Worm (Caenorhabditis elegans) whole organism, L1 larva: Measurements from ENCODE around the gene eef-1A.1.

ENCODE experiments used
- C04F5.9 ChIP-seq: sonication (generic microtip); optimal IDR thresholded peaks from 2 replicates; lab custom pipeline; 2016; ENCODE audit warnings: missing genetic modification characterization, missing compliant biosample characterization
- C34B4.2 ChIP-seq: sonication (generic microtip); optimal IDR thresholded peaks from 2 replicates; lab custom pipeline; 2017; ENCODE audit warnings: mild to moderate bottlenecking, missing genetic modification characterization, missing compliant biosample characterization
- F16B12.6 ChIP-seq: fragments of 150-350 bp; optimal IDR thresholded peaks from 2 replicates; lab custom pipeline; 2014; ENCODE audit warnings: missing biosample characterization, missing genetic modification characterization
- ama-1 ChIP-seq: fragments of 150-350 bp; optimal IDR thresholded peaks from 2 replicates; lab custom pipeline; 2014
- blmp-1 ChIP-seq: fragments of 150-350 bp; optimal IDR thresholded peaks from 2 replicates; lab custom pipeline; 2014; ENCODE audit warnings: missing biosample characterization, missing genetic modification characterization
- ceh-63 ChIP-seq: fragments of 200-800 bp; sonication (Bioruptor generic); optimal IDR thresholded peaks from 2 replicates; lab custom pipeline; 2018; ENCODE audit warnings: mild to moderate bottlenecking, missing genetic modification characterization, missing compliant biosample characterization
- ceh-8 ChIP-seq: fragments of 200-800 bp; sonication (Bioruptor generic); optimal IDR thresholded peaks from 2 replicates; lab custom pipeline; 2018; ENCODE audit warnings: mild to moderate bottlenecking, missing genetic modification characterization, moderate library complexity, missing compliant biosample characterization
- ceh-82 ChIP-seq, 3 experiments: fragments of 150-350 bp in 1 of 3; sonication (generic microtip) in 2 of 3; optimal IDR thresholded peaks; 2 replicates each; lab custom pipeline; 2014 to 2017; ENCODE audit warnings: missing biosample characterization in 3 of 3, missing genetic modification characterization in 3 of 3
- ceh-90 ChIP-seq: sonication (generic microtip); optimal IDR thresholded peaks from 2 replicates; lab custom pipeline; 2016; ENCODE audit warnings: missing genetic modification characterization, missing compliant biosample characterization
- ces-1 ChIP-seq: fragments of 150-350 bp; optimal IDR thresholded peaks from 2 replicates; lab custom pipeline; 2014; ENCODE audit warnings: missing biosample characterization, missing genetic modification reagents, missing genetic modification characterization
- dpl-1 ChIP-seq, 3 experiments: fragments of 150-350 bp in 2 of 3; sonication (generic microtip) in 1 of 3; optimal IDR thresholded peaks; 2 replicates each; lab custom pipeline; 2014 to 2017; ENCODE audit warnings: missing biosample characterization in 3 of 3, missing genetic modification characterization in 3 of 3, missing genetic modification reagents in 3 of 3
- dsc-1 ChIP-seq: sonication (generic microtip); optimal IDR thresholded peaks from 2 replicates; lab custom pipeline; 2016; ENCODE audit warnings: mild to moderate bottlenecking, missing genetic modification characterization, missing compliant biosample characterization
- efl-3 ChIP-seq: fragments of 200-800 bp; sonication (Bioruptor generic); optimal IDR thresholded peaks from 2 replicates; lab custom pipeline; 2018; ENCODE audit warnings: mild to moderate bottlenecking, missing genetic modification characterization, missing compliant biosample characterization
- egl-13 ChIP-seq: sonication (generic microtip); optimal IDR thresholded peaks from 2 replicates; lab custom pipeline; 2016; ENCODE audit warnings: missing genotype, missing genetic modification reagents, missing genetic modification characterization, missing compliant biosample characterization
- elt-2 ChIP-seq: sonication (generic microtip); optimal IDR thresholded peaks from 2 replicates; lab custom pipeline; 2016; ENCODE audit warnings: missing genetic modification characterization, mild to moderate bottlenecking, inconsistent platforms, missing compliant biosample characterization, missing genetic modification reagents
- elt-3 ChIP-seq, 6 experiments: fragments of 150-350 bp in 1 of 6; sonication (generic microtip); optimal IDR thresholded peaks; 2 replicates each; lab custom pipeline; 2017 to 2018; ENCODE audit warnings: missing biosample characterization in 6 of 6, missing genetic modification characterization in 6 of 6, inconsistent platforms in 1 of 6
- ets-5 ChIP-seq: fragments of 200-800 bp; sonication (Bioruptor generic); IDR thresholded peaks from 2 replicates; pipeline ENCODE4 v1.3.6; 2022; ENCODE audit warnings: missing genetic modification characterization, missing compliant biosample characterization
- fkh-8 ChIP-seq: sonication (generic microtip); optimal IDR thresholded peaks from 2 replicates; lab custom pipeline; 2016; ENCODE audit warnings: mild to moderate bottlenecking, missing genetic modification characterization, missing compliant biosample characterization
- hpl-2 ChIP-seq: fragments of 150-350 bp; optimal IDR thresholded peaks from 2 replicates; lab custom pipeline; 2014; ENCODE audit warnings: missing biosample characterization, missing genetic modification reagents, missing genetic modification characterization
- irx-1 ChIP-seq: sonication (generic microtip); optimal IDR thresholded peaks from 2 replicates; lab custom pipeline; 2016; ENCODE audit warnings: missing genetic modification characterization, missing compliant biosample characterization
- isw-1 ChIP-seq: fragments of 200-800 bp; sonication (Bioruptor generic); IDR thresholded peaks from 2 replicates; pipeline ENCODE4 v1.3.6; 2022; ENCODE audit warnings: missing genetic modification characterization, missing compliant biosample characterization
- jun-1 ChIP-seq: fragments of 150-350 bp; optimal IDR thresholded peaks from 2 replicates; lab custom pipeline; 2014; ENCODE audit warnings: missing biosample characterization, missing genetic modification reagents, missing genetic modification characterization
- lin-13 ChIP-seq: fragments of 150-350 bp; optimal IDR thresholded peaks from 2 replicates; lab custom pipeline; 2014; ENCODE audit warnings: missing biosample characterization, missing genetic modification reagents, missing genetic modification characterization
- lin-14 ChIP-seq: fragments of 200-800 bp; sonication (Bioruptor generic); optimal IDR thresholded peaks from 2 replicates; lab custom pipeline; 2018; ENCODE audit warnings: mild to moderate bottlenecking, missing genetic modification characterization, moderate library complexity, missing compliant biosample characterization
- lin-35 ChIP-seq, 2 experiments: fragments of 150-350 bp; optimal IDR thresholded peaks; 2 replicates each; lab custom pipeline; 2014; ENCODE audit warnings: missing biosample characterization in 2 of 2, missing genetic modification characterization in 2 of 2, missing genetic modification reagents in 2 of 2
- lin-39 ChIP-seq: fragments of 150-350 bp; optimal IDR thresholded peaks from 2 replicates; lab custom pipeline; 2014; ENCODE audit warnings: missing biosample characterization, missing genetic modification reagents, missing genetic modification characterization
- lir-3 ChIP-seq: sonication (generic microtip); optimal IDR thresholded peaks from 2 replicates; lab custom pipeline; 2016; ENCODE audit warnings: mild to moderate bottlenecking, missing genetic modification characterization, moderate library complexity, missing compliant biosample characterization; ENCODE audit not compliant: poor library complexity
- lsy-2 ChIP-seq, 2 experiments: fragments of 150-350 bp; optimal IDR thresholded peaks; 2 replicates each; lab custom pipeline; 2014; ENCODE audit warnings: missing biosample characterization in 2 of 2, missing genetic modification characterization in 2 of 2
- mdl-1 ChIP-seq, 2 experiments: fragments of 150-350 bp; optimal IDR thresholded peaks; 2 replicates each; lab custom pipeline; 2014 to 2017; ENCODE audit warnings: missing biosample characterization in 2 of 2, missing genetic modification characterization in 2 of 2, inconsistent platforms in 1 of 2
- mef-2 ChIP-seq: fragments of 150-350 bp; optimal IDR thresholded peaks from 2 replicates; lab custom pipeline; 2014; ENCODE audit warnings: missing biosample characterization, missing genetic modification characterization
- mep-1 ChIP-seq: fragments of 150-350 bp; optimal IDR thresholded peaks from 2 replicates; lab custom pipeline; 2014; ENCODE audit warnings: missing biosample characterization, missing genetic modification characterization
- nhr-12 ChIP-seq: sonication (generic microtip); optimal IDR thresholded peaks from 2 replicates; lab custom pipeline; 2017; ENCODE audit warnings: missing biosample characterization, missing genetic modification characterization
- nhr-20 ChIP-seq: sonication (generic microtip); optimal IDR thresholded peaks from 2 replicates; lab custom pipeline; 2016; ENCODE audit warnings: mild to moderate bottlenecking, missing genetic modification characterization, missing compliant biosample characterization
- nhr-237 ChIP-seq: fragments of 150-350 bp; optimal IDR thresholded peaks from 2 replicates; lab custom pipeline; 2014; ENCODE audit warnings: missing biosample characterization, missing genetic modification characterization
- nhr-28 ChIP-seq: fragments of 150-350 bp; optimal IDR thresholded peaks from 2 replicates; lab custom pipeline; 2014; ENCODE audit warnings: missing biosample characterization, missing genetic modification characterization
- nhr-76 ChIP-seq: sonication (generic microtip); optimal IDR thresholded peaks from 2 replicates; lab custom pipeline; 2017; ENCODE audit warnings: missing biosample characterization, missing genetic modification characterization
- nhr-85 ChIP-seq: sonication (generic microtip); peaks from one replicate; lab custom pipeline; 2016; ENCODE audit warnings: missing genetic modification characterization, inconsistent platforms, missing compliant biosample characterization
- nhr-90 ChIP-seq: sonication (generic microtip); optimal IDR thresholded peaks from 2 replicates; lab custom pipeline; 2016; ENCODE audit warnings: mild to moderate bottlenecking, missing genetic modification characterization, missing compliant biosample characterization; ENCODE audit not compliant: poor library complexity
- pag-3 ChIP-seq: sonication (generic microtip); optimal IDR thresholded peaks from 2 replicates; lab custom pipeline; 2017; ENCODE audit warnings: missing genetic modification characterization, mild to moderate bottlenecking, missing compliant biosample characterization, antibody characterized with exemption, borderline replicate concordance; ENCODE audit not compliant: insufficient read depth
- pax-3 ChIP-seq: fragments of 200-800 bp; sonication (Bioruptor generic); optimal IDR thresholded peaks from 2 replicates; lab custom pipeline; 2018; ENCODE audit warnings: mild to moderate bottlenecking, missing genetic modification characterization, moderate library complexity, missing compliant biosample characterization
- pqm-1 ChIP-seq: sonication (generic microtip); optimal IDR thresholded peaks from 3 replicates; lab custom pipeline; 2017; ENCODE audit warnings: missing biosample characterization, missing genetic modification characterization
- rnt-1 ChIP-seq: sonication (generic microtip); optimal IDR thresholded peaks from 2 replicates; lab custom pipeline; 2016; ENCODE audit warnings: mild to moderate bottlenecking, missing genetic modification characterization, moderate library complexity, missing compliant biosample characterization
- snu-23 ChIP-seq: sonication (generic microtip); optimal IDR thresholded peaks from 2 replicates; lab custom pipeline; 2016; ENCODE audit warnings: missing genetic modification characterization, missing compliant biosample characterization
- sox-4 ChIP-seq: sonication (generic microtip); optimal IDR thresholded peaks from 2 replicates; lab custom pipeline; 2016; ENCODE audit warnings: missing genetic modification characterization, missing compliant biosample characterization
- sup-37 ChIP-seq: fragments of 200-800 bp; sonication (Bioruptor generic); optimal IDR thresholded peaks from 2 replicates; lab custom pipeline; 2018; ENCODE audit warnings: mild to moderate bottlenecking, missing genetic modification characterization, missing compliant biosample characterization
- swsn-7 ChIP-seq: sonication (generic microtip); optimal IDR thresholded peaks from 2 replicates; lab custom pipeline; 2016; ENCODE audit warnings: missing genetic modification characterization, missing compliant biosample characterization
- unc-130 ChIP-seq: fragments of 150-350 bp; optimal IDR thresholded peaks from 2 replicates; lab custom pipeline; 2017; ENCODE audit warnings: missing biosample characterization, missing genetic modification characterization, inconsistent platforms
- unc-30 ChIP-seq: sonication (generic microtip); optimal IDR thresholded peaks from 2 replicates; lab custom pipeline; 2017; ENCODE audit warnings: missing biosample characterization, missing genetic modification characterization
- unc-98 ChIP-seq: fragments of 200-800 bp; sonication (Bioruptor generic); IDR thresholded peaks from 2 replicates; pipeline ENCODE4 v1.3.6; 2022; ENCODE audit warnings: missing genetic modification characterization, missing compliant biosample characterization
- xbp-1 ChIP-seq: sonication (generic microtip); optimal IDR thresholded peaks from 2 replicates; lab custom pipeline; 2016; ENCODE audit warnings: missing genetic modification characterization, missing compliant biosample characterization
- ztf-4 ChIP-seq: fragments of 150-350 bp; optimal IDR thresholded peaks from 2 replicates; lab custom pipeline; 2014; ENCODE audit warnings: missing biosample characterization, missing genetic modification characterization

eef-1A.1 gene

DNA sequence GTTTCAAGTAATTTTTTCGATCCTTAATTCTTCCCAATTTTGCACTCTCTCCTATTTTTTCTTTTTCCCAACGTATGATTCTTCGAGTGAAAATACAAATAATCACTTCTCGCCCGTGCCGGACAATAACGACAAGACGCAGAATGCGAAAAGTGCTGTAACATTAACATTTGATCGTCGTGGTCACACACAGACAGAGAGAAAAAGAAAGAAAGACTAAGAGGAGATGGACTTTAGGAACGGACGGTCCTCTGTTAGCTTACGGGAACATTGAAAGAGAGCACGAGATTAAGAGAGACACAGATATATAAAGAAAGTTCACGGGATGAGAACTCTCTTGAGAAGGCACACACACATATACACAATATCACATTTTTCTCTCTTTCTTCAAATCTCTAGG lies 23.6 kb downstream of the eef-1A.1 start:
- TF ChIP-seq lin-35 (GFP tag; optimal IDR thresholded peaks at IDR 0.05; lab: Kevin White, UChicago) (peak in 1 of 2 experiments; percentile 15), lin-14 (GFP tag; lab: Kevin White, UChicago) (peak; percentile 44), mep-1 (tag; lab: Kevin White, UChicago) (peak; percentile 21), pag-3 (tag; lab: Kevin White, UChicago) (no peak), blmp-1 (tag; lab: Kevin White, UChicago) (peak; percentile 52), ama-1 (no peak), ets-5 (no peak), lsy-2 (tag; optimal IDR thresholded peaks at IDR 0.05; lab: Kevin White, UChicago) (peak in 1 of 2 experiments; percentile 3), ztf-4 (no peak)

DNA sequence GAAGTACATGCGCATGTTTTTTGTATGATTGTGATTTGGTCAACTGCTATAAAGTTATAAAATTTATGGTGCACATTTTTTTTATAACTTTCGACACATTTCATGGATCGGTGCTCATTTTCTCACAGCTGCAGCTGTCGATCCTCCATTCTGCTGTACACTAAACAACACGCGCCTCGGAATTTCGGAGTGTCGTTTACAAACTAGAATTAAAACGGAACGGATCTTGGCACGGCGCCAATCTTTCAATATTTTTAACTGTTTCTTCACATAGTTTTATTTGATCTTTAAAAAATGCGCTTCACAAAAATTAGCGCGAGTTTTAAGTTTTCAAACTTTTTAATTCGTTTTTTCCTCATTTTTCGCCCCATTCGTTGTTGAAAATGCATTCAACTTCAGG lies 25.1 kb downstream of the eef-1A.1 start, which contains the start of gene let-711:
Gene let-711 (plus strand): TSS at position 337 of the 400 bp plus-strand sequence.
- TF ChIP-seq ceh-90, result no peak
- TF ChIP-seq unc-30 (tag; lab: Kevin White, UChicago), result no peak
- no peak for TF ChIP-seq sox-4
- TF ChIP-seq pqm-1, result no peak
- no peak for TF ChIP-seq isw-1
- no peak for TF ChIP-seq F16B12.6 (tag; lab: Kevin White, UChicago)
- peak; percentile 8 for TF ChIP-seq rnt-1 (tag; lab: Kevin White, UChicago)
- TF ChIP-seq lin-35 (GFP tag; optimal IDR thresholded peaks at IDR 0.05; lab: Kevin White, UChicago), result peak; percentile 37 to 52
- peak; percentile 24 for TF ChIP-seq dsc-1
- no peak for TF ChIP-seq lir-3 (tag; lab: Kevin White, UChicago)
- TF ChIP-seq jun-1, result no peak
- no peak for TF ChIP-seq nhr-28 (tag; lab: Kevin White, UChicago)
- TF ChIP-seq lin-39 (tag; lab: Kevin White, UChicago), result no peak
- TF ChIP-seq mdl-1 (tag; optimal IDR thresholded peaks at IDR 0.05; lab: Kevin White, UChicago), result no peak
- TF ChIP-seq mef-2 (tag; lab: Kevin White, UChicago), result no peak
- no peak for TF ChIP-seq fkh-8 (tag; lab: Kevin White, UChicago)
- TF ChIP-seq unc-130 (tag; lab: Kevin White, UChicago), result no peak
- TF ChIP-seq elt-3 (tag; optimal IDR thresholded peaks at IDR 0.05; lab: Kevin White, UChicago), result no peak
- peak in 1 of 3 experiments; percentile 20 for TF ChIP-seq ceh-82 (tag; optimal IDR thresholded peaks at IDR 0.05; lab: Kevin White, UChicago)
- no peak for TF ChIP-seq sup-37 (GFP tag; lab: Kevin White, UChicago)
- TF ChIP-seq nhr-12, result no peak
- no peak for TF ChIP-seq ceh-8 (GFP tag; lab: Kevin White, UChicago)
- TF ChIP-seq unc-98, result no peak
- no peak for TF ChIP-seq nhr-90
- TF ChIP-seq nhr-85 (tag; lab: Kevin White, UChicago), result no peak
- TF ChIP-seq lsy-2 (tag; optimal IDR thresholded peaks at IDR 0.05; lab: Kevin White, UChicago), result peak; percentile 22 to 47
- no peak for TF ChIP-seq lin-14 (GFP tag; lab: Kevin White, UChicago)
- peak; percentile 17 for TF ChIP-seq mep-1 (tag; lab: Kevin White, UChicago)
- no peak for TF ChIP-seq xbp-1 (tag; lab: Kevin White, UChicago)
- TF ChIP-seq lin-13 (GFP tag; lab: Kevin White, UChicago), result no peak
- TF ChIP-seq efl-3 (GFP tag; lab: Kevin White, UChicago), result no peak
- no peak for TF ChIP-seq hpl-2 (GFP tag; lab: Kevin White, UChicago)
- TF ChIP-seq ceh-63 (GFP tag; lab: Kevin White, UChicago), result no peak
- TF ChIP-seq nhr-76 (tag; lab: Kevin White, UChicago), result no peak
- TF ChIP-seq snu-23 (GFP tag; lab: Kevin White, UChicago), result peak; percentile 26
- no peak for TF ChIP-seq elt-2 (tag; lab: Kevin White, UChicago)
- peak; percentile 25 for TF ChIP-seq nhr-20 (tag; lab: Kevin White, UChicago)
- no peak for TF ChIP-seq pax-3 (tag; lab: Kevin White, UChicago)
- TF ChIP-seq C34B4.2, result no peak
- no peak for TF ChIP-seq C04F5.9 (tag; lab: Kevin White, UChicago)
- TF ChIP-seq ama-1, result no peak
- TF ChIP-seq dpl-1 (GFP tag; optimal IDR thresholded peaks at IDR 0.05; lab: Kevin White, UChicago), result peak in 2 of 3 experiments; percentile 19 to 36
- TF ChIP-seq irx-1, result no peak
- no peak for TF ChIP-seq ces-1 (GFP tag; lab: Kevin White, UChicago)
- TF ChIP-seq swsn-7 (tag; lab: Kevin White, UChicago), result peak; percentile 17
- TF ChIP-seq egl-13, result no peak
- no peak for TF ChIP-seq nhr-237 (tag; lab: Kevin White, UChicago)
